Worm (Caenorhabditis elegans): ENCODE results near the gene pudl-1.
"Not testable (repeated sequence)": the region's sequence is repeated elsewhere in the genome, so short reads cannot be mapped to it uniquely, and the experiment has no call there.

Gene pudl-1

ce11 chrIV:2801558-2801957, 31.1 kb upstream of the pudl-1 start, which contains the start of gene Y54G2A.44:
Gene Y54G2A.44, plus strand, starts transcription at chrIV:2801858.
- TF ChIP-seq tbx-11 (GFP tag; IDR thresholded peaks at IDR 0.05); hmbx-1 (tag; optimal IDR thresholded peaks at IDR 0.05); scrt-1 (GFP tag; IDR thresholded peaks at IDR 0.05): not testable (repeated sequence)

DNA sequence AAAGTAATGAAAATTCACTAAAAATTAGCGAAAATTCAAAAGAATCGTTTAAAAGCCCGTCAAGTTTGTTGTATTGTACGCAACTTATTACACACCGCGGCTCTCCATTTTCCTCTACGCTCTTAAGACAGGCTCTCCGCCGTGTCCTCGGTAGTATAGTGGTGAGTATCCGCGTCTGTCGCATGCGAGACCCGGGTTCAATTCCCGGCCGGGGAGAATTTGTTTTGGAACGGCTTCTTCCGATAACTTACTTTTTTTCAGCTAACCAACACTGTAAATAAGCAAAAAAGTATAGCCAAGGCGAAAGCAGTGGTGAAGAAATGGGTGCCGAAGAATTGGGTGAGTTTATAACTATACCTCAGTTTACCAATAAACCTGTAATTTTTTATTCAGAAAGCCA, 30.5 kb upstream of the pudl-1 start:
- peak; percentile 38; the same call in 1 of the 2 replicates for TF ChIP-seq tbx-37 (GFP tag; conservative IDR thresholded peaks at IDR 0.05)
- peak; percentile 14 for TF ChIP-seq hnd-1 (tag; optimal IDR thresholded peaks at IDR 0.05)
- no peak for TF ChIP-seq tra-4 (tag; optimal IDR thresholded peaks at IDR 0.05)
- TF ChIP-seq ets-7 (tag; optimal IDR thresholded peaks at IDR 0.05): no peak
- TF ChIP-seq sea-1 (GFP tag; conservative IDR thresholded peaks at IDR 0.05): 0 out of 2 replicates have a peak, but pooled peaks have one; percentile 40
- TF ChIP-seq ceh-13 (GFP tag; optimal IDR thresholded peaks at IDR 0.05): peak; percentile 37
- peak; percentile 70 for TF ChIP-seq flt-1 (GFP tag; IDR thresholded peaks at IDR 0.05)
- peak; percentile 50 for TF ChIP-seq ceh-36 (tag; optimal IDR thresholded peaks at IDR 0.05)
- no peak for TF ChIP-seq ama-1 (optimal IDR thresholded peaks at IDR 0.05)
- no peak for TF ChIP-seq F13C5.2 (tag; optimal IDR thresholded peaks at IDR 0.05)
- peak; percentile 5 for TF ChIP-seq aly-1 (tag; optimal IDR thresholded peaks at IDR 0.05)
- peak; percentile 72 for TF ChIP-seq pes-1 (GFP tag; IDR thresholded peaks at IDR 0.05)
- peak; percentile 78 for TF ChIP-seq scrt-1 (GFP tag; IDR thresholded peaks at IDR 0.05)
- no peak for TF ChIP-seq hmbx-1 (tag; optimal IDR thresholded peaks at IDR 0.05)
- TF ChIP-seq B0310.2 (tag; optimal IDR thresholded peaks at IDR 0.05): peak; percentile 22
- 0 out of 2 replicates have a peak, but pooled peaks have one; percentile 53 for TF ChIP-seq tbx-11 (GFP tag; IDR thresholded peaks at IDR 0.05)
- peak; percentile 46 for TF ChIP-seq hmg-4 (GFP tag; optimal IDR thresholded peaks at IDR 0.05)

- TF ChIP-seq scrt-1 (GFP tag; IDR thresholded peaks at IDR 0.05): no peak
- TF ChIP-seq F13C5.2 (tag; optimal IDR thresholded peaks at IDR 0.05): no peak
- no peak for TF ChIP-seq ama-1 (optimal IDR thresholded peaks at IDR 0.05)
- TF ChIP-seq hmg-4 (GFP tag; optimal IDR thresholded peaks at IDR 0.05): no peak
- TF ChIP-seq sea-1 (GFP tag; conservative IDR thresholded peaks at IDR 0.05): no peak
- no peak for TF ChIP-seq tra-4 (tag; optimal IDR thresholded peaks at IDR 0.05)
- no peak for TF ChIP-seq tbx-37 (GFP tag; conservative IDR thresholded peaks at IDR 0.05)
- no peak for TF ChIP-seq ceh-36 (tag; optimal IDR thresholded peaks at IDR 0.05)
- TF ChIP-seq hmbx-1 (tag; optimal IDR thresholded peaks at IDR 0.05): no peak
- no peak for TF ChIP-seq hnd-1 (tag; optimal IDR thresholded peaks at IDR 0.05)
- TF ChIP-seq flt-1 (GFP tag; IDR thresholded peaks at IDR 0.05): no peak
- TF ChIP-seq ets-7 (tag; optimal IDR thresholded peaks at IDR 0.05): no peak
- no peak for TF ChIP-seq aly-1 (tag; optimal IDR thresholded peaks at IDR 0.05)
- no peak for TF ChIP-seq pes-1 (GFP tag; IDR thresholded peaks at IDR 0.05)
Measured at ce11 chrIV:2803652-2804051, 29.1 kb upstream of the pudl-1 start, which contains the start of gene Y54G2A.32. Gene Y54G2A.32, plus strand, starts transcription at chrIV:2803952.

DNA sequence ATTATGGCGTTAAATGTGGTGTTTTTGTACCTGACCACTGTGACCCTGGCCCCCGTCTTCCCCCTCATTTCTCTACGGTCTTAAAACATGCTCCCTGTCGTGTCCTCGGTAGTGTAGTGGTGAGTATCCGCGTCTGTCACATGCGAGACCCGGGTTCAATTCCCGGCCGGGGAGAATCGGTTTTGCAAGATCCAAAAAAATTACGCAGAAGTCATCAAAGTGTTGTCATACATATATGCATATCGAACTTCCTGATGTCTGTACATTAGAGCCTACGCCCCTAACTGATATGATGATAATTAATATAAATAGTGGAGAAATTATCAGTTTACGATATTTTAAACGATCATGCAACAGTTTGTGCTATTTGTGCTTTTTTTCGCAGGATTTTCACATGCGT, 27.2 kb upstream of the pudl-1 start, which contains the start of gene Y54G2A.45:
Gene Y54G2A.45 (plus strand): TSS at position 333 of the 400 bp plus-strand sequence.
- TF ChIP-seq sea-1 (GFP tag; conservative IDR thresholded peaks at IDR 0.05): peak; percentile 88
- peak; percentile 30 for TF ChIP-seq tra-4 (tag; optimal IDR thresholded peaks at IDR 0.05)
- peak; percentile 88 for TF ChIP-seq pes-1 (GFP tag; IDR thresholded peaks at IDR 0.05)
- TF ChIP-seq scrt-1 (GFP tag; IDR thresholded peaks at IDR 0.05): peak; percentile 82
- TF ChIP-seq flt-1 (GFP tag; IDR thresholded peaks at IDR 0.05): peak; percentile 85
- TF ChIP-seq F13C5.2 (tag; optimal IDR thresholded peaks at IDR 0.05): no peak
- TF ChIP-seq hnd-1 (tag; optimal IDR thresholded peaks at IDR 0.05): peak; percentile 69
- TF ChIP-seq tbx-37 (GFP tag; conservative IDR thresholded peaks at IDR 0.05): peak; percentile 64; the same call in 1 of the 2 replicates
- TF ChIP-seq ama-1 (optimal IDR thresholded peaks at IDR 0.05): no peak
- TF ChIP-seq ceh-36 (tag; optimal IDR thresholded peaks at IDR 0.05): peak; percentile 67
- TF ChIP-seq hmg-4 (GFP tag; optimal IDR thresholded peaks at IDR 0.05): peak; percentile 87
- TF ChIP-seq B0310.2 (tag; optimal IDR thresholded peaks at IDR 0.05): peak; percentile 81
- peak; percentile 80 for TF ChIP-seq ceh-13 (GFP tag; optimal IDR thresholded peaks at IDR 0.05)
- peak; percentile 65 for TF ChIP-seq aly-1 (tag; optimal IDR thresholded peaks at IDR 0.05)
- peak; percentile 49 for TF ChIP-seq hmbx-1 (tag; optimal IDR thresholded peaks at IDR 0.05)
- peak; percentile 81 for TF ChIP-seq tbx-11 (GFP tag; IDR thresholded peaks at IDR 0.05)
- peak; percentile 37 for TF ChIP-seq ets-7 (tag; optimal IDR thresholded peaks at IDR 0.05)

DNA sequence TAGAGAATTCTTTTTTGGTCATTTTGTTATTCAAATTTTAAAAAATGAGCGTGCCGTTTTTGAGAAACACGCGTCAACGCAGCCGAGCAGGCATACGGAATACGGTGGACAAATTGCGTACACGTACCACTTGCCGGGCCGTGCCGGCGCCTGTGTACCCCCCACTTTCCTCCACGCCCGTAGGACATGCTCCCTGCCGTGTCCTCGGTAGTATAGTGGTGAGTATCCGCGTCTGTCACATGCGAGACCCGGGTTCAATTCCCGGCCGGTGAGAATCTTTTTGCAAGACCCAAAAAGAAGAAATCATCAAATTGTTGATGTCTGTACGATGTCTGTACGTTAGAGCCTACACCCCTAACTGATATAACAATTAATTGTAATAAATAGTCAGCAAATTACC, 24.6 kb upstream of the pudl-1 start:
- TF ChIP-seq sea-1 (GFP tag; conservative IDR thresholded peaks at IDR 0.05): no peak
- no peak for TF ChIP-seq ets-7 (tag; optimal IDR thresholded peaks at IDR 0.05)
- no peak for TF ChIP-seq hnd-1 (tag; optimal IDR thresholded peaks at IDR 0.05)
- no peak for TF ChIP-seq hmbx-1 (tag; optimal IDR thresholded peaks at IDR 0.05)
- 0 out of 2 replicates have a peak, but pooled peaks have one; percentile 22 for TF ChIP-seq pes-1 (GFP tag; IDR thresholded peaks at IDR 0.05)
- TF ChIP-seq tbx-11 (GFP tag; IDR thresholded peaks at IDR 0.05): no peak
- 0 out of 2 replicates have a peak, but pooled peaks have one; percentile 27 for TF ChIP-seq flt-1 (GFP tag; IDR thresholded peaks at IDR 0.05)
- peak; percentile 42; the same call in 1 of the 2 replicates for TF ChIP-seq scrt-1 (GFP tag; IDR thresholded peaks at IDR 0.05)
- no peak for TF ChIP-seq ama-1 (optimal IDR thresholded peaks at IDR 0.05)

DNA sequence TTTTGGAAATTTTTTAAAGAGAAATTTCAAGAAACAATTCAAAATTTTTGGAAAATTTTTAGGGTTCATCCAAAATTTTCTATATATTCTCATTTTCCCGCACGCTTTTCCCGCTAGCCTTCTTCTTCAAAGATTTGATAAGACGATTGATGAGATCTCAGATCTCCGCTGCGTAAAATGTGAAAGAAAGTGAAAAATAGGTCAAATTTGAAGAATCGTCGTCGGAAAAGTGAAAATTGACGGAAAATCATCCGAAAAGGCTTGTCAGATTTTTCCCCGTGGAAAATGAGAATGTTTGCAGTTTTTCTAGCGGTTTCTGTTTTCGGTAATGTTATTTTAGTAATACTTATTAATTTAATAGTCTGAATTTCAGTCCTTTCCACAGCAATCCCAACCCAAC, 23.5 kb upstream of the pudl-1 start, which contains the start of gene Y54G2A.76:
Gene Y54G2A.76 (plus strand): TSS at position 203 of the 400 bp plus-strand sequence.
- TF ChIP-seq tbx-11 (GFP tag; IDR thresholded peaks at IDR 0.05) (no peak), ets-7 (tag; optimal IDR thresholded peaks at IDR 0.05) (no peak), pes-1 (GFP tag; IDR thresholded peaks at IDR 0.05) (no peak), flt-1 (GFP tag; IDR thresholded peaks at IDR 0.05) (no peak), F13C5.2 (tag; optimal IDR thresholded peaks at IDR 0.05) (no peak), hmbx-1 (tag; optimal IDR thresholded peaks at IDR 0.05) (no peak)

DNA sequence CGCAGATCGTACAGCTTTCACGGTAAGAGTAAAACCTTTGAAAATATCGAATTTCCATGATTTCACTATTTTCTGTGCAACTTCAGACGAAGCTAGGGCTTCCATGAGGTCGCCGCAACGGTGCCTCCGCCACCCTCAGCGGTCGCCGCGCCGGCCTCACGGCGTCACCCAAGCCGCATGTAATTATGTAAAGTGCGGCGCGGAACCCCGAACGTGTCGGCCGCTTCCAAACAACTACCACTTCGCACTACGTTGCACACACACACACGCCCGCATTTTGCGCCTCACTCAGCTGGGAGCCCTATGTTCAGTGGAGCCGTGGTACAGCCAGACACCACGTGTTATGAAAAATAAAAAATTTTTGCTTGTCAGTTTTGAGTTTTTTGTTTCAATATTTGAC, 15.7 kb upstream of the pudl-1 start:
- TF ChIP-seq sea-1 (GFP tag; conservative IDR thresholded peaks at IDR 0.05) (no peak), pes-1 (GFP tag; IDR thresholded peaks at IDR 0.05) (no peak), tbx-37 (GFP tag; conservative IDR thresholded peaks at IDR 0.05) (no peak)

ce11 chrIV:2819633-2820032, 13.1 kb upstream of the pudl-1 start, which contains the start of gene Y54G2A.13:
Gene Y54G2A.13, minus strand, starts transcription at chrIV:2819733.
- TF ChIP-seq flt-1 (GFP tag; IDR thresholded peaks at IDR 0.05): no peak
- TF ChIP-seq ama-1 (optimal IDR thresholded peaks at IDR 0.05): no peak
- no peak for TF ChIP-seq hmbx-1 (tag; optimal IDR thresholded peaks at IDR 0.05)
- no peak for TF ChIP-seq sea-1 (GFP tag; conservative IDR thresholded peaks at IDR 0.05)
- TF ChIP-seq ceh-36 (tag; optimal IDR thresholded peaks at IDR 0.05): no peak
- TF ChIP-seq hmg-4 (GFP tag; optimal IDR thresholded peaks at IDR 0.05): no peak
- TF ChIP-seq pes-1 (GFP tag; IDR thresholded peaks at IDR 0.05): no peak
- TF ChIP-seq B0310.2 (tag; optimal IDR thresholded peaks at IDR 0.05): no peak
- no peak for TF ChIP-seq hnd-1 (tag; optimal IDR thresholded peaks at IDR 0.05)
- TF ChIP-seq scrt-1 (GFP tag; IDR thresholded peaks at IDR 0.05): no peak
- TF ChIP-seq aly-1 (tag; optimal IDR thresholded peaks at IDR 0.05): no peak

All from whole organism, early embryonic.